Fruit fly (Drosophila melanogaster) whole organism, embryonic: ENCODE measurements around the gene Snx6.
A peak's percentile ranks its signal among the peaks of the same experiment; 100 is the strongest.

Source experiments
- B-H1 ChIP-seq: fragments of 200-800 bp; sonication (Bioruptor generic); IDR thresholded peaks from 3 replicates; pipeline ENCODE4 v1.3.6; 2022; ENCODE audit warnings: missing biosample characterization, missing genetic modification characterization
- Blimp-1 ChIP-seq: fragments of 200-800 bp; sonication (Bioruptor generic); optimal IDR thresholded peaks from 3 replicates; lab custom pipeline; 2018; ENCODE audit warnings: missing biosample characterization, missing genetic modification characterization, mild to moderate bottlenecking, moderate library complexity, missing genetic modification reagents
- CG10209 ChIP-seq: fragments of 200-800 bp; sonication (Bioruptor generic); optimal IDR thresholded peaks from 3 replicates; lab custom pipeline; 2017; ENCODE audit warnings: missing biosample characterization, mild to moderate bottlenecking, missing genetic modification characterization, missing genetic modification reagents
- CG11085 ChIP-seq: fragments of 200-800 bp; sonication (Bioruptor generic); IDR thresholded peaks from 2 replicates; pipeline ENCODE4 v1.3.6; 2022; ENCODE audit warnings: missing biosample characterization, missing genetic modification characterization
- CG11560 ChIP-seq: fragments of 200-800 bp; sonication (Bioruptor generic); IDR thresholded peaks from 3 replicates; pipeline ENCODE4 v1.3.6; 2022; ENCODE audit warnings: missing biosample characterization, missing genetic modification characterization
- CG13287 ChIP-seq: fragments of 200-800 bp; sonication (Bioruptor generic); IDR thresholded peaks from 2 replicates; pipeline ENCODE4 v1.3.6; 2022; ENCODE audit warnings: missing biosample characterization, missing genetic modification characterization; ENCODE audit not compliant: partially characterized antibody
- CG14441 ChIP-seq: fragments of 200-800 bp; sonication (Bioruptor generic); IDR thresholded peaks from 2 replicates; pipeline ENCODE4 v1.3.6; 2022; ENCODE audit warnings: missing biosample characterization, missing genetic modification characterization
- CG14710 ChIP-seq: fragments of 200-800 bp; sonication (Bioruptor generic); optimal IDR thresholded peaks from 3 replicates; lab custom pipeline; 2019; ENCODE audit warnings: missing biosample characterization, mild to moderate bottlenecking, missing genetic modification characterization, moderate library complexity
- CG1603 ChIP-seq: fragments of 200-800 bp; sonication (Bioruptor generic); optimal IDR thresholded peaks from 2 replicates; lab custom pipeline; 2019; ENCODE audit warnings: missing biosample characterization, mild to moderate bottlenecking, missing genetic modification characterization, moderate library complexity
- CG18599 ChIP-seq: fragments of 200-800 bp; sonication (Bioruptor generic); optimal IDR thresholded peaks from 3 replicates; lab custom pipeline; 2017; ENCODE audit warnings: missing biosample characterization, missing genetic modification characterization, mild to moderate bottlenecking, moderate library complexity, missing genetic modification reagents
- CG18619 ChIP-seq: fragments of 200-800 bp; sonication (Bioruptor generic); optimal IDR thresholded peaks from 3 replicates; lab custom pipeline; 2017; ENCODE audit warnings: missing biosample characterization, mild to moderate bottlenecking, missing genetic modification characterization
- CG2712 ChIP-seq: fragments of 200-800 bp; optimal IDR thresholded peaks from 3 replicates; lab custom pipeline; 2019; ENCODE audit warnings: missing biosample characterization, mild to moderate bottlenecking, missing genetic modification characterization, moderate library complexity
- CG34422 ChIP-seq: fragments of 200-800 bp; sonication (Bioruptor generic); IDR thresholded peaks from 3 replicates; pipeline ENCODE4 v1.3.6; 2022; ENCODE audit warnings: missing biosample characterization, missing genetic modification characterization
- CG6272 ChIP-seq: fragments of 200-800 bp; sonication (Bioruptor generic); IDR thresholded peaks from 2 replicates; pipeline ENCODE4 v1.3.6; 2022; ENCODE audit warnings: missing biosample characterization, missing genetic modification characterization
- CG8388 ChIP-seq: fragments of 200-800 bp; sonication (Bioruptor generic); optimal IDR thresholded peaks from 2 replicates; lab custom pipeline; 2019; ENCODE audit warnings: missing biosample characterization, mild to moderate bottlenecking, missing genetic modification characterization, moderate library complexity
- CG9609 ChIP-seq: fragments of 200-800 bp; sonication (Bioruptor generic); optimal IDR thresholded peaks from 3 replicates; lab custom pipeline; 2016; ENCODE audit warnings: missing biosample characterization, missing genetic modification characterization
- CG9932 ChIP-seq: fragments of 200-800 bp; sonication (Bioruptor generic); IDR thresholded peaks from 2 replicates; pipeline ENCODE4 v1.3.6; 2022; ENCODE audit warnings: missing biosample characterization, missing genetic modification characterization
- CHES-1-like ChIP-seq: fragments of 200-800 bp; sonication (Bioruptor generic); optimal IDR thresholded peaks from 2 replicates; lab custom pipeline; 2016; ENCODE audit warnings: missing biosample characterization, missing genetic modification characterization
- CTCF ChIP-seq: fragments of 200-800 bp; sonication (Bioruptor generic); optimal IDR thresholded peaks from 2 replicates; lab custom pipeline; 2017; ENCODE audit warnings: missing biosample characterization, mild to moderate bottlenecking, missing genetic modification characterization, moderate library complexity
- CoRest ChIP-seq: fragments of 200-800 bp; sonication (Bioruptor generic); optimal IDR thresholded peaks from 3 replicates; lab custom pipeline; 2018; ENCODE audit warnings: missing biosample characterization, mild to moderate bottlenecking, missing genetic modification characterization, moderate library complexity
- Dbx ChIP-seq: fragments of 200-800 bp; sonication (Bioruptor generic); IDR thresholded peaks from 3 replicates; pipeline ENCODE4 v1.3.6; 2022; ENCODE audit warnings: missing biosample characterization, missing genetic modification characterization
- Dek ChIP-seq: fragments of 200-800 bp; sonication (Bioruptor generic); optimal IDR thresholded peaks from 3 replicates; lab custom pipeline; 2019; ENCODE audit warnings: missing biosample characterization, mild to moderate bottlenecking, missing genetic modification characterization, moderate library complexity
- E2f1 ChIP-seq: fragments of 200-800 bp; sonication (Bioruptor generic); IDR thresholded peaks from 2 replicates; pipeline ENCODE4 v1.3.6; 2022; ENCODE audit warnings: missing biosample characterization, missing genetic modification characterization
- E2f2 ChIP-seq: fragments of 200-800 bp; sonication (Bioruptor generic); IDR thresholded peaks from 2 replicates; pipeline ENCODE4 v1.3.6; 2022; ENCODE audit warnings: missing biosample characterization, missing genetic modification characterization
- H15 ChIP-seq: fragments of 200-800 bp; sonication (Bioruptor generic); IDR thresholded peaks from 3 replicates; pipeline ENCODE4 v1.3.6; 2022; ENCODE audit warnings: missing biosample characterization, missing genetic modification characterization
- H2.0 ChIP-seq: fragments of 200-800 bp; sonication (Bioruptor generic); IDR thresholded peaks from 2 replicates; pipeline ENCODE4 v1.3.6; 2022; ENCODE audit warnings: missing biosample characterization, missing genetic modification characterization
- HLHmδ ChIP-seq: fragments of 200-800 bp; sonication (Bioruptor generic); optimal IDR thresholded peaks from 2 replicates; lab custom pipeline; 2018; ENCODE audit warnings: missing biosample characterization, mild to moderate bottlenecking, missing genetic modification characterization, moderate library complexity
- Hand ChIP-seq: fragments of 200-800 bp; sonication (Bioruptor generic); optimal IDR thresholded peaks from 2 replicates; lab custom pipeline; 2017; ENCODE audit warnings: mild to moderate bottlenecking, missing biosample characterization, missing genetic modification reagents, missing genetic modification characterization
- Med ChIP-seq: fragments of 200-800 bp; sonication (Bioruptor generic); peaks from one replicate; lab custom pipeline; 2016; ENCODE audit warnings: missing biosample characterization, missing genetic modification characterization, mild to moderate bottlenecking, inconsistent platforms, moderate library complexity
- NK7.1 ChIP-seq: fragments of 200-800 bp; sonication (Bioruptor generic); optimal IDR thresholded peaks from 3 replicates; lab custom pipeline; 2016; ENCODE audit warnings: missing biosample characterization, missing genetic modification characterization
- Optix ChIP-seq: fragments of 200-800 bp; sonication (Bioruptor generic); IDR thresholded peaks from 3 replicates; pipeline ENCODE4 v1.3.6; 2022; ENCODE audit warnings: missing biosample characterization, missing genetic modification characterization
- Rfx ChIP-seq: fragments of 200-800 bp; sonication (Bioruptor generic); IDR thresholded peaks from 2 replicates; pipeline ENCODE4 v1.3.6; 2022; ENCODE audit warnings: missing biosample characterization, missing genetic modification characterization
- ab ChIP-seq: fragments of 200-800 bp; sonication (Bioruptor generic); optimal IDR thresholded peaks from 2 replicates; lab custom pipeline; 2016; ENCODE audit warnings: missing biosample characterization, missing genetic modification characterization
- abd-A ChIP-seq: fragments of 200-800 bp; sonication (Bioruptor generic); optimal IDR thresholded peaks from 3 replicates; lab custom pipeline; 2019; ENCODE audit warnings: missing biosample characterization, mild to moderate bottlenecking, missing genetic modification characterization, moderate library complexity
- ase ChIP-seq: fragments of 200-800 bp; sonication (Bioruptor generic); IDR thresholded peaks from 3 replicates; pipeline ENCODE4 v1.3.6; 2022; ENCODE audit warnings: missing biosample characterization, missing genetic modification characterization
- bsh ChIP-seq, 2 experiments: fragments of 200-800 bp; sonication (Bioruptor generic); optimal IDR thresholded peaks; 2 replicates each; lab custom pipeline; 2017 to 2018; ENCODE audit warnings: mild to moderate bottlenecking in 2 of 2, missing biosample characterization in 2 of 2, missing genetic modification characterization in 2 of 2, moderate library complexity in 1 of 2
- chif ChIP-seq, 2 experiments: fragments of 200-800 bp; sonication (Bioruptor generic); optimal IDR thresholded peaks; 3 replicates each; lab custom pipeline; 2016; ENCODE audit warnings: missing biosample characterization in 2 of 2, missing genetic modification characterization in 2 of 2
- crol ChIP-seq: fragments of 200-800 bp; sonication (Bioruptor generic); IDR thresholded peaks from 2 replicates; pipeline ENCODE4 v1.3.6; 2022; ENCODE audit warnings: missing biosample characterization, missing genetic modification characterization
- esg ChIP-seq: fragments of 200-800 bp; sonication (Bioruptor generic); conservative IDR thresholded peaks from 2 replicates; pipeline ENCODE4 v1.3.6; 2022; ENCODE audit warnings: missing biosample characterization, missing genetic modification characterization
- gfzf ChIP-seq: fragments of 200-800 bp; sonication (Bioruptor generic); optimal IDR thresholded peaks from 2 replicates; lab custom pipeline; 2016; ENCODE audit warnings: missing biosample characterization, mild to moderate bottlenecking, missing genetic modification characterization, moderate library complexity
- gsb-n ChIP-seq: fragments of 200-800 bp; sonication (Bioruptor generic); optimal IDR thresholded peaks from 3 replicates; lab custom pipeline; 2018; ENCODE audit warnings: missing biosample characterization, mild to moderate bottlenecking, missing genetic modification characterization
- lmd ChIP-seq: fragments of 200-800 bp; sonication (Bioruptor generic); IDR thresholded peaks from 2 replicates; pipeline ENCODE4 v1.3.6; 2022; ENCODE audit warnings: missing biosample characterization, missing genetic modification characterization
- onecut ChIP-seq: fragments of 200-800 bp; sonication (Bioruptor generic); IDR thresholded peaks from 2 replicates; pipeline ENCODE4 v1.3.6; 2022; ENCODE audit warnings: missing biosample characterization, missing genetic modification characterization
- otp ChIP-seq: fragments of 200-800 bp; sonication (Bioruptor generic); IDR thresholded peaks from 3 replicates; pipeline ENCODE4, ENCODE4 v1.3.6; 2022; ENCODE audit warnings: missing biosample characterization, missing genetic modification characterization
- peb ChIP-seq: fragments of 200-800 bp; sonication (Bioruptor generic); IDR thresholded peaks from 2 replicates; pipeline ENCODE4 v1.3.6; 2022; ENCODE audit warnings: missing biosample characterization, missing genetic modification characterization
- pho ChIP-seq: fragments of 200-800 bp; sonication (Bioruptor generic); optimal IDR thresholded peaks from 2 replicates; lab custom pipeline; 2016; ENCODE audit warnings: missing biosample characterization, missing genetic modification characterization
- prd ChIP-seq, 3 experiments: fragments of >200 bp in 2 of 3; fragments of 200-800 bp in 1 of 3; sonication (Bioruptor generic) in 1 of 3; optimal IDR thresholded peaks in 2 of 3; IDR thresholded peaks in 1 of 3; 2 replicates in 2 of 3; 3 replicates in 1 of 3; pipeline versions ENCODE4 v1.3.6 to Lab custom; 2017 to 2022; ENCODE audit warnings: missing biosample characterization in 1 of 3, missing genetic modification characterization in 1 of 3
- row ChIP-seq: fragments of 200-800 bp; sonication (Bioruptor generic); IDR thresholded peaks from 3 replicates; pipeline ENCODE4 v1.3.6; 2022; ENCODE audit warnings: missing biosample characterization, missing genetic modification characterization
- sens ChIP-seq: fragments of 200-800 bp; sonication (Bioruptor generic); peaks from one replicate; lab custom pipeline; 2016; ENCODE audit warnings: missing biosample characterization, missing genetic modification characterization
- tgo ChIP-seq: fragments of 200-800 bp; sonication (Bioruptor generic); IDR thresholded peaks from 3 replicates; pipeline ENCODE4 v1.3.6; 2022; ENCODE audit warnings: missing biosample characterization, missing genetic modification characterization
- z ChIP-seq: fragments of 200-800 bp; sonication (Bioruptor generic); IDR thresholded peaks from 3 replicates; pipeline ENCODE4 v1.3.6; 2022; ENCODE audit warnings: missing biosample characterization, missing genetic modification characterization

Snx6 gene

dm6 chr2L:8229628-8230027 lies 9.1 kb upstream of the Snx6 start (continued):
- 0 out of 2 replicates have a peak, but pooled peaks have one; percentile 10 for TF ChIP-seq CG14441 (GFP tag; lab: Robert Waterston, UW)
- peak; percentile 24 for TF ChIP-seq onecut
- TF ChIP-seq CG1603 (tag; lab: Kevin White, UChicago), result peak; percentile 13
- TF ChIP-seq B-H1, result peak; percentile 26; the same call in 2 of the 3 replicates
- no peak for TF ChIP-seq Dek (tag; lab: Kevin White, UChicago)
- peak; percentile 65 for TF ChIP-seq E2f1 (GFP tag; lab: Robert Waterston, UW)
- no peak for TF ChIP-seq Optix (GFP tag; lab: Robert Waterston, UW)
- peak in 1 of 2 experiments; percentile 24 for TF ChIP-seq chif (GFP tag; optimal IDR thresholded peaks at IDR 0.05; lab: Kevin White, UChicago)
- TF ChIP-seq CG18599 (GFP tag; lab: Kevin White, UChicago), result peak; percentile 5
- 0 out of 3 replicates have a peak, but pooled peaks have one; percentile 20 for TF ChIP-seq Dbx (GFP tag; lab: Robert Waterston, UW)
- TF ChIP-seq gfzf (GFP tag; lab: Kevin White, UChicago), result no peak
- TF ChIP-seq CG13287, result no peak
- peak; percentile 22; the same call in 1 of the 2 replicates for TF ChIP-seq E2f2 (GFP tag; lab: Robert Waterston, UW)
- no peak for TF ChIP-seq HLHmδ (GFP tag; lab: Kevin White, UChicago)
- no peak for TF ChIP-seq gsb-n
- peak; percentile 9 for TF ChIP-seq Blimp-1
- TF ChIP-seq Hand (GFP tag; lab: Kevin White, UChicago), result no peak
- TF ChIP-seq CG11085 (GFP tag; lab: Robert Waterston, UW), result 0 out of 2 replicates have a peak, but pooled peaks have one; percentile 14
- TF ChIP-seq prd (optimal IDR thresholded peaks at IDR 0.05; lab: Kevin White, UChicago), result no peak
- peak; percentile 73 for TF ChIP-seq prd (GFP tag; IDR thresholded peaks at IDR 0.05; lab: Robert Waterston, UW)
- no peak for TF ChIP-seq H2.0 (GFP tag; lab: Robert Waterston, UW)
- peak; percentile 23; the same call in 1 of the 2 replicates for TF ChIP-seq peb
- TF ChIP-seq CG18619 (GFP tag; lab: Kevin White, UChicago), result no peak
- TF ChIP-seq CTCF (GFP tag; lab: Kevin White, UChicago), result no peak
- no peak for TF ChIP-seq abd-A (tag; lab: Kevin White, UChicago)
- peak; percentile 6 for TF ChIP-seq CG9609
- TF ChIP-seq CoRest (tag; lab: Kevin White, UChicago), result peak; percentile 17
- TF ChIP-seq row (GFP tag; lab: Robert Waterston, UW), result peak; percentile 70
- no peak for TF ChIP-seq CG6272 (GFP tag; lab: Robert Waterston, UW)
- peak; percentile 48; the same call in 2 of the 3 replicates for TF ChIP-seq otp (GFP tag; lab: Robert Waterston, UW)
- TF ChIP-seq ab (GFP tag; lab: Kevin White, UChicago), result no peak
- peak; percentile 34; the same call in 2 of the 3 replicates for TF ChIP-seq tgo (GFP tag; lab: Robert Waterston, UW)
- peak; percentile 52; the same call in 1 of the 2 replicates for TF ChIP-seq lmd (GFP tag; lab: Robert Waterston, UW)
- no peak for TF ChIP-seq CHES-1-like (GFP tag; lab: Kevin White, UChicago)
- TF ChIP-seq ase, result no peak
- TF ChIP-seq CG2712, result peak; percentile 40
- peak; percentile 7 for TF ChIP-seq CG8388
- peak; percentile 37; the same call in 2 of the 3 replicates for TF ChIP-seq H15 (GFP tag; lab: Robert Waterston, UW)
- no peak for TF ChIP-seq CG14710 (tag; lab: Kevin White, UChicago)
- peak; percentile 53 for TF ChIP-seq Rfx (GFP tag; lab: Robert Waterston, UW)
- TF ChIP-seq Med (GFP tag; lab: Kevin White, UChicago), result peak; percentile 86
- TF ChIP-seq crol (GFP tag; lab: Robert Waterston, UW), result no peak
- TF ChIP-seq pho, result no peak
- TF ChIP-seq CG11560, result no peak
- peak; percentile 83 for TF ChIP-seq sens (GFP tag; lab: Kevin White, UChicago)
- peak; percentile 33; the same call in 1 of the 2 replicates for TF ChIP-seq esg (GFP tag; lab: Robert Waterston, UW)
- no peak for TF ChIP-seq z
- TF ChIP-seq bsh (GFP tag; optimal IDR thresholded peaks at IDR 0.05; lab: Kevin White, UChicago), result peak in 1 of 2 experiments; percentile 15
- peak; percentile 0 for TF ChIP-seq CG10209
- no peak for TF ChIP-seq NK7.1 (GFP tag; lab: Kevin White, UChicago)
- peak; percentile 45; the same call in 1 of the 2 replicates for TF ChIP-seq CG9932
- TF ChIP-seq CG34422 (GFP tag; lab: Robert Waterston, UW), result no peak
